Fruit fly (Drosophila melanogaster) whole organism, prepupa: ENCODE results near the gene CG33287.
A peak's percentile ranks its signal among the peaks of the same experiment; 100 is the strongest.

Experiments used
- Blimp-1 ChIP-seq: fragments of 200-800 bp; sonication (Bioruptor generic); optimal IDR thresholded peaks from 3 replicates; lab custom pipeline; 2017; ENCODE audit warnings: missing biosample characterization, missing genetic modification characterization, mild to moderate bottlenecking, moderate library complexity, missing genetic modification reagents
- CG10631 ChIP-seq: fragments of 200-800 bp; sonication (Bioruptor generic); optimal IDR thresholded peaks from 2 replicates; lab custom pipeline; 2016; ENCODE audit warnings: missing biosample characterization, missing genetic modification characterization
- CG11294 ChIP-seq: fragments of 200-800 bp; sonication (Bioruptor generic); IDR thresholded peaks from 2 replicates; pipeline ENCODE4 v1.3.6; 2022; ENCODE audit warnings: missing biosample characterization, missing genetic modification characterization
- CG11762 ChIP-seq: fragments of 200-800 bp; sonication (Bioruptor generic); optimal IDR thresholded peaks from 3 replicates; lab custom pipeline; 2016; ENCODE audit warnings: missing biosample characterization, missing genetic modification characterization; ENCODE audit not compliant: insufficient read depth
- CG11902 ChIP-seq: fragments of 200-800 bp; sonication (Bioruptor generic); optimal IDR thresholded peaks from 3 replicates; lab custom pipeline; 2016; ENCODE audit warnings: missing biosample characterization, missing genetic modification characterization
- CG1621 ChIP-seq: fragments of 200-800 bp; sonication (Bioruptor generic); optimal IDR thresholded peaks from 3 replicates; lab custom pipeline; 2018; ENCODE audit warnings: missing biosample characterization, mild to moderate bottlenecking, missing genetic modification characterization
- CG31627 ChIP-seq: fragments of 200-800 bp; sonication (Bioruptor generic); optimal IDR thresholded peaks from 3 replicates; lab custom pipeline; 2016; ENCODE audit warnings: missing biosample characterization, missing genetic modification characterization
- CG34406 ChIP-seq: fragments of 200-800 bp; sonication (Bioruptor generic); optimal IDR thresholded peaks from 3 replicates; lab custom pipeline; 2016; ENCODE audit warnings: missing biosample characterization, missing genetic modification characterization
- CG3919 ChIP-seq: fragments of 200-800 bp; sonication (Bioruptor generic); optimal IDR thresholded peaks from 3 replicates; lab custom pipeline; 2016; ENCODE audit warnings: missing biosample characterization, missing genetic modification characterization
- CG4318 ChIP-seq: fragments of 200-800 bp; sonication (Bioruptor generic); optimal IDR thresholded peaks from 3 replicates; lab custom pipeline; 2017; ENCODE audit warnings: missing biosample characterization, mild to moderate bottlenecking, missing genetic modification characterization
- CG6276 ChIP-seq: fragments of 200-800 bp; sonication (Bioruptor generic); optimal IDR thresholded peaks from 2 replicates; lab custom pipeline; 2017; ENCODE audit warnings: missing biosample characterization, mild to moderate bottlenecking, missing genetic modification characterization
- CG6854 ChIP-seq: fragments of 200-800 bp; sonication (Bioruptor generic); optimal IDR thresholded peaks from 2 replicates; lab custom pipeline; 2017; ENCODE audit warnings: missing biosample characterization, mild to moderate bottlenecking, missing genetic modification characterization
- CG8119 ChIP-seq: fragments of 200-800 bp; sonication (Bioruptor generic); IDR thresholded peaks from 3 replicates; pipeline ENCODE4 v1.3.6; 2022; ENCODE audit warnings: missing biosample characterization, missing genetic modification characterization
- CG8632 ChIP-seq: fragments of 200-800 bp; sonication (Bioruptor generic); optimal IDR thresholded peaks from 3 replicates; lab custom pipeline; 2016; ENCODE audit warnings: missing biosample characterization, missing genetic modification characterization
- CG9139 ChIP-seq: fragments of 200-800 bp; sonication (Bioruptor generic); optimal IDR thresholded peaks from 3 replicates; lab custom pipeline; 2017; ENCODE audit warnings: missing biosample characterization, mild to moderate bottlenecking, missing genetic modification characterization
- Eip75B ChIP-seq: fragments of 200-800 bp; sonication (Bioruptor generic); optimal IDR thresholded peaks from 3 replicates; lab custom pipeline; 2016; ENCODE audit warnings: missing biosample characterization, missing genetic modification characterization
- Eip93F ChIP-seq: fragments of 200-800 bp; sonication (Bioruptor generic); optimal IDR thresholded peaks from 2 replicates; lab custom pipeline; 2016; ENCODE audit warnings: missing biosample characterization, mild to moderate bottlenecking, missing genetic modification characterization
- Ets21C ChIP-seq: fragments of 200-800 bp; sonication (Bioruptor generic); optimal IDR thresholded peaks from 3 replicates; lab custom pipeline; 2016; ENCODE audit warnings: missing biosample characterization, missing genetic modification characterization
- Ets96B ChIP-seq: fragments of 200-800 bp; optimal IDR thresholded peaks from 2 replicates; lab custom pipeline; 2019; ENCODE audit warnings: missing biosample characterization, mild to moderate bottlenecking, missing genetic modification characterization, moderate library complexity
- Gug ChIP-seq: fragments of 200-800 bp; sonication (Bioruptor generic); IDR thresholded peaks from 2 replicates; pipeline ENCODE4 v1.3.6; 2022; ENCODE audit warnings: missing biosample characterization, missing genetic modification characterization
- Hr38 ChIP-seq: sonication (Bioruptor generic); optimal IDR thresholded peaks from 2 replicates; lab custom pipeline; 2016; ENCODE audit warnings: missing biosample characterization, missing genetic modification characterization
- Hr39 ChIP-seq: fragments of 200-800 bp; sonication (Bioruptor generic); optimal IDR thresholded peaks from 2 replicates; lab custom pipeline; 2016; ENCODE audit warnings: missing biosample characterization, missing genetic modification characterization
- Lpt ChIP-seq: fragments of 200-800 bp; sonication (Bioruptor generic); optimal IDR thresholded peaks from 3 replicates; lab custom pipeline; 2016; ENCODE audit warnings: missing biosample characterization, missing genetic modification characterization
- Met ChIP-seq: fragments of 200-800 bp; sonication (Bioruptor generic); optimal IDR thresholded peaks from 3 replicates; lab custom pipeline; 2016; ENCODE audit warnings: missing biosample characterization, missing genetic modification characterization
- OdsH ChIP-seq: fragments of 200-800 bp; sonication (Bioruptor generic); optimal IDR thresholded peaks from 3 replicates; lab custom pipeline; 2016; ENCODE audit warnings: missing biosample characterization, missing genetic modification characterization
- Sox102F ChIP-seq: fragments of 200-800 bp; sonication (Bioruptor generic); optimal IDR thresholded peaks from 2 replicates; lab custom pipeline; 2016; ENCODE audit warnings: missing biosample characterization, mild to moderate bottlenecking, missing genetic modification characterization
- Sox14 ChIP-seq: fragments of 200-800 bp; sonication (Bioruptor generic); optimal IDR thresholded peaks from 3 replicates; lab custom pipeline; 2016; ENCODE audit warnings: missing biosample characterization, missing genetic modification characterization
- achi ChIP-seq: fragments of 200-800 bp; sonication (Bioruptor generic); optimal IDR thresholded peaks from 3 replicates; lab custom pipeline; 2016; ENCODE audit warnings: missing biosample characterization, missing genetic modification characterization
- acj6 ChIP-seq: fragments of 200-800 bp; sonication (Bioruptor generic); optimal IDR thresholded peaks from 3 replicates; lab custom pipeline; 2016; ENCODE audit warnings: missing biosample characterization, missing genetic modification characterization
- cyc ChIP-seq: fragments of 200-800 bp; sonication (Bioruptor generic); optimal IDR thresholded peaks from 3 replicates; lab custom pipeline; 2016; ENCODE audit warnings: missing biosample characterization, missing genetic modification characterization
- dac ChIP-seq: fragments of 200-800 bp; sonication (Bioruptor generic); optimal IDR thresholded peaks from 2 replicates; lab custom pipeline; 2017; ENCODE audit warnings: missing biosample characterization, mild to moderate bottlenecking, missing genetic modification characterization
- dsx ChIP-seq: fragments of 200-800 bp; optimal IDR thresholded peaks from 3 replicates; lab custom pipeline; 2019; ENCODE audit warnings: missing biosample characterization, mild to moderate bottlenecking, missing genetic modification characterization, moderate library complexity; ENCODE audit not compliant: poor library complexity, severe bottlenecking
- eg ChIP-seq: fragments of 200-800 bp; sonication (Bioruptor generic); IDR thresholded peaks from 3 replicates; pipeline ENCODE4 v1.3.6; 2022; ENCODE audit warnings: missing biosample characterization, missing genetic modification characterization
- esn ChIP-seq: fragments of 200-800 bp; sonication (Bioruptor generic); optimal IDR thresholded peaks from 2 replicates; lab custom pipeline; 2016; ENCODE audit warnings: missing biosample characterization, mild to moderate bottlenecking, missing genetic modification characterization, moderate library complexity
- fd59A ChIP-seq: fragments of 200-800 bp; sonication (Bioruptor generic); optimal IDR thresholded peaks from 2 replicates; lab custom pipeline; 2017; ENCODE audit warnings: missing biosample characterization, mild to moderate bottlenecking, missing genetic modification characterization, missing genetic modification reagents
- fd85E ChIP-seq: fragments of 200-800 bp; sonication (Bioruptor generic); optimal IDR thresholded peaks from 3 replicates; lab custom pipeline; 2016; ENCODE audit warnings: missing biosample characterization, missing genetic modification characterization
- net ChIP-seq: fragments of 200-800 bp; sonication (Bioruptor generic); optimal IDR thresholded peaks from 3 replicates; lab custom pipeline; 2016; ENCODE audit warnings: missing biosample characterization, missing genetic modification characterization
- pdm3 ChIP-seq: fragments of 200-800 bp; sonication (Bioruptor generic); optimal IDR thresholded peaks from 3 replicates; lab custom pipeline; 2016; ENCODE audit warnings: missing biosample characterization, missing genetic modification characterization
- salr ChIP-seq, 2 experiments: fragments of 200-800 bp; sonication (Bioruptor generic); optimal IDR thresholded peaks; 3 replicates each; lab custom pipeline; 2016 to 2018; ENCODE audit warnings: missing biosample characterization in 2 of 2, missing genetic modification characterization in 2 of 2, mild to moderate bottlenecking in 1 of 2
- spab ChIP-seq: fragments of 200-800 bp; sonication (Bioruptor generic); optimal IDR thresholded peaks from 2 replicates; lab custom pipeline; 2017; ENCODE audit warnings: missing biosample characterization, mild to moderate bottlenecking, missing genetic modification characterization, missing genetic modification reagents
- ss ChIP-seq, 2 experiments: fragments of 200-800 bp; sonication (Bioruptor generic); optimal IDR thresholded peaks; 2 replicates in 1 of 2; 3 replicates in 1 of 2; lab custom pipeline; 2017 to 2018; ENCODE audit warnings: mild to moderate bottlenecking in 2 of 2, missing biosample characterization in 2 of 2, missing genetic modification characterization in 2 of 2, moderate library complexity in 1 of 2
- svp ChIP-seq: fragments of 200-800 bp; sonication (Bioruptor generic); peaks from one replicate; lab custom pipeline; 2016; ENCODE audit warnings: missing biosample characterization, missing genetic modification characterization
- topi ChIP-seq: fragments of 200-800 bp; sonication (Bioruptor generic); optimal IDR thresholded peaks from 3 replicates; lab custom pipeline; 2016; ENCODE audit warnings: missing biosample characterization, missing genetic modification characterization
- vri ChIP-seq: fragments of 200-800 bp; sonication (Bioruptor generic); optimal IDR thresholded peaks from 3 replicates; lab custom pipeline; 2016; ENCODE audit warnings: missing biosample characterization, mild to moderate bottlenecking, missing genetic modification characterization

The CG33287 gene

dm6 chr3L:20929418-20929817 is 41.0 kb downstream of the CG33287 start (continued):
- TF ChIP-seq Lpt (GFP tag; lab: Kevin White, UChicago): no peak
- no peak for TF ChIP-seq pdm3 (GFP tag; lab: Kevin White, UChicago)
- TF ChIP-seq dsx (GFP tag; lab: Kevin White, UChicago): no peak
- TF ChIP-seq esn: no peak
- no peak for TF ChIP-seq fd85E (GFP tag; lab: Kevin White, UChicago)
- TF ChIP-seq Sox14: no peak
- TF ChIP-seq CG1621: no peak
- no peak for TF ChIP-seq achi (GFP tag; lab: Kevin White, UChicago)
- no peak for TF ChIP-seq eg (GFP tag; lab: Robert Waterston, UW)
- no peak for TF ChIP-seq CG34406 (GFP tag; lab: Kevin White, UChicago)
- no peak for TF ChIP-seq spab (GFP tag; lab: Kevin White, UChicago)
- TF ChIP-seq Hr39 (GFP tag; lab: Kevin White, UChicago): no peak
- TF ChIP-seq Eip93F (GFP tag; lab: Kevin White, UChicago): no peak
- peak; percentile 16 for TF ChIP-seq Eip75B
- no peak for TF ChIP-seq CG11294 (GFP tag; lab: Robert Waterston, UW)
- TF ChIP-seq CG8632: no peak
- no peak for TF ChIP-seq salr (GFP tag; optimal IDR thresholded peaks at IDR 0.05; lab: Kevin White, UChicago)
- TF ChIP-seq dac (GFP tag; lab: Kevin White, UChicago): no peak
- TF ChIP-seq CG3919 (GFP tag; lab: Kevin White, UChicago): no peak

- TF ChIP-seq esn (no peak), CG3919 (GFP tag; lab: Kevin White, UChicago) (no peak), fd85E (GFP tag; lab: Kevin White, UChicago) (no peak), CG1621 (no peak), CG4318 (GFP tag; lab: Kevin White, UChicago) (no peak), achi (GFP tag; lab: Kevin White, UChicago) (no peak), CG6276 (GFP tag; lab: Kevin White, UChicago) (no peak), eg (GFP tag; lab: Robert Waterston, UW) (no peak), spab (GFP tag; lab: Kevin White, UChicago) (no peak), fd59A (GFP tag; lab: Kevin White, UChicago) (no peak), CG11902 (GFP tag; lab: Kevin White, UChicago) (no peak), CG31627 (GFP tag; lab: Kevin White, UChicago) (no peak), Blimp-1 (no peak)
Measured at dm6 chr3L:20927526-20927925, 42.9 kb downstream of the CG33287 start, which contains the start of gene CG10589. CG10589 (plus strand) TSS chr3L:20927826.

DNA sequence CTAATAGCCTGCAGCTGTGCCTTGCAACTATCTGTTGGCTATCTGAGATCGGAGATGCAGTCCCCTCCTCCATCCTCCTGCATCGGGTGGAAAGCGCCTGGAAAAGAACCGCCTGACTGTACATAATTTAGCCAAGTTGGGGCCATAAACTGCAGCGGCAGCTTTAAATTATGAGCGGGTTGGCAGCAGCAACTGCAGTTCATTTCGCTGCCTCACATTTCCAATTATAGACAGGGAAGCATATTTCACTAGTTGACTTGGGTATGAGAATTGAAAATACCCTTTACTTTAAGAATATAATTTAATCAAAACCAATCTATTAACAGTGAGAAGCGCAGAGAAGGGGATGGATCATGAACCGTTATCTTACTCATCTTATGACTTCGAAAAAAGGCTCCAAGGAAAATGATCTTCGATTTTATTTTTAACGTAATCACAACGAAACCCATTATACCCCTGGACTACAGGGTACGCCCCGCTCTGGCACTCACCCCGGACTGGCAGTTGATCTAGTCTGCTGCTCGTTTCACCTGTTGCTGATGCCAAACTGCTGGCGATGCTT is 47.4 kb downstream of the CG33287 start:
- TF ChIP-seq esn: peak; percentile 43
- peak; percentile 72 for TF ChIP-seq net (GFP tag; lab: Kevin White, UChicago)
- TF ChIP-seq Ets96B (tag; lab: Kevin White, UChicago): peak; percentile 92
- peak; percentile 53 for TF ChIP-seq topi
- peak; percentile 83 for TF ChIP-seq OdsH (GFP tag; lab: Kevin White, UChicago)
- TF ChIP-seq Hr38 (GFP tag; lab: Kevin White, UChicago): no peak
- TF ChIP-seq Ets21C (GFP tag; lab: Kevin White, UChicago): peak; percentile 4
- peak; percentile 85 for TF ChIP-seq dsx (GFP tag; lab: Kevin White, UChicago)
- TF ChIP-seq Gug (GFP tag; lab: Robert Waterston, UW): peak; percentile 56
- peak; percentile 60 for TF ChIP-seq Met (GFP tag; lab: Kevin White, UChicago)
- TF ChIP-seq CG8119 (GFP tag; lab: Robert Waterston, UW): peak; percentile 89
- peak; percentile 83 for TF ChIP-seq fd59A (GFP tag; lab: Kevin White, UChicago)
- TF ChIP-seq CG9139 (GFP tag; lab: Kevin White, UChicago): peak; percentile 70
- no peak for TF ChIP-seq Eip93F (GFP tag; lab: Kevin White, UChicago)
- TF ChIP-seq CG11762 (GFP tag; lab: Kevin White, UChicago): peak; percentile 67
- TF ChIP-seq Lpt (GFP tag; lab: Kevin White, UChicago): peak; percentile 81
- TF ChIP-seq CG4318 (GFP tag; lab: Kevin White, UChicago): peak; percentile 76
- peak; percentile 83 to 88 for TF ChIP-seq ss (GFP tag; optimal IDR thresholded peaks at IDR 0.05; lab: Kevin White, UChicago)
- TF ChIP-seq svp (GFP tag; lab: Kevin White, UChicago): peak; percentile 63
- no peak for TF ChIP-seq fd85E (GFP tag; lab: Kevin White, UChicago)
- TF ChIP-seq Sox102F (GFP tag; lab: Kevin White, UChicago): peak; percentile 43
- TF ChIP-seq CG6854 (GFP tag; lab: Kevin White, UChicago): no peak
- TF ChIP-seq CG6276 (GFP tag; lab: Kevin White, UChicago): peak; percentile 81
- TF ChIP-seq CG31627 (GFP tag; lab: Kevin White, UChicago): peak; percentile 42
- peak; percentile 40 for TF ChIP-seq cyc
- peak; percentile 70; the same call in 1 of the 3 replicates for TF ChIP-seq eg (GFP tag; lab: Robert Waterston, UW)
- peak; percentile 80 for TF ChIP-seq CG10631 (GFP tag; lab: Kevin White, UChicago)
- TF ChIP-seq dac (GFP tag; lab: Kevin White, UChicago): peak; percentile 51
- no peak for TF ChIP-seq vri
- TF ChIP-seq Blimp-1: no peak
- TF ChIP-seq acj6: peak; percentile 84
- peak; percentile 65 for TF ChIP-seq CG8632
- TF ChIP-seq Hr39 (GFP tag; lab: Kevin White, UChicago): peak; percentile 48
